Fruit fly (Drosophila melanogaster): ENCODE data around the gene CG11686.

CG11686 gene

dm6 chr3R:13264061-13264661, 4.0 kb downstream of the CG11686 start, which contains the start of gene Ravus (continued):
- TF ChIP-seq Six4 (GFP tag; optimal IDR thresholded peaks at IDR 0.05) = no peak
- TF ChIP-seq zfh2 (GFP tag; optimal IDR thresholded peaks at IDR 0.05) = peak; percentile 46
- peak; percentile 89 for TF ChIP-seq row (GFP tag; IDR thresholded peaks at IDR 0.05)
- no peak for TF ChIP-seq CG12391 (tag; optimal IDR thresholded peaks at IDR 0.05)
- no peak for TF ChIP-seq kni (GFP tag; optimal IDR thresholded peaks at IDR 0.05)
- no peak for TF ChIP-seq ATbp (GFP tag; optimal IDR thresholded peaks at IDR 0.05)
- TF ChIP-seq CG10431 (GFP tag; optimal IDR thresholded peaks at IDR 0.05) = no peak
- no peak for TF ChIP-seq CG31388 (GFP tag; optimal IDR thresholded peaks at IDR 0.05)
- peak; percentile 44 for TF ChIP-seq bab2 (GFP tag; optimal IDR thresholded peaks at IDR 0.05)
- peak; percentile 64 for TF ChIP-seq Hsf (GFP tag; optimal IDR thresholded peaks at IDR 0.05)
- TF ChIP-seq Blimp-1 (GFP tag; optimal IDR thresholded peaks at IDR 0.05) = no peak
- no peak for TF ChIP-seq CG42726 (GFP tag; IDR thresholded peaks at IDR 0.05; ENCODE audit: partially characterized antibody)
- no peak for TF ChIP-seq CG5180 (GFP tag; optimal IDR thresholded peaks at IDR 0.05)
- TF ChIP-seq CG2199 (GFP tag; IDR thresholded peaks at IDR 0.05) = no peak
- TF ChIP-seq CG6689 (GFP tag; IDR thresholded peaks at IDR 0.05) = no peak; the same call in 1 of the 2 replicates
- no peak for TF ChIP-seq tgo (GFP tag; IDR thresholded peaks at IDR 0.05)
- TF ChIP-seq Ravus (GFP tag; IDR thresholded peaks at IDR 0.05) = peak; percentile 22; the same call in 1 of the 2 replicates
- TF ChIP-seq cato (GFP tag; optimal IDR thresholded peaks at IDR 0.05; ENCODE audit: borderline replicate concordance) = peak; percentile 9
- TF ChIP-seq sr (GFP tag; IDR thresholded peaks at IDR 0.05) = no peak
- TF ChIP-seq CG6175 (GFP tag; IDR thresholded peaks at IDR 0.05) = no peak
- no peak for TF ChIP-seq Vsx1 (GFP tag; optimal IDR thresholded peaks at IDR 0.05)
- TF ChIP-seq CG14050 (GFP tag; IDR thresholded peaks at IDR 0.05) = 0 out of 3 replicates have a peak, but pooled peaks have one; percentile 12
- TF ChIP-seq sens (GFP tag) = peak; percentile 89
- TF ChIP-seq twi (tag; optimal IDR thresholded peaks at IDR 0.05) = peak; percentile 53
- peak; percentile 51 for TF ChIP-seq bcd (GFP tag; optimal IDR thresholded peaks at IDR 0.05)
- no peak for TF ChIP-seq CG8089 (GFP tag; optimal IDR thresholded peaks at IDR 0.05)
- peak; percentile 48 for TF ChIP-seq Fer1 (GFP tag; optimal IDR thresholded peaks at IDR 0.05)
- TF ChIP-seq pb (GFP tag; optimal IDR thresholded peaks at IDR 0.05) = no peak
- TF ChIP-seq CG1792 (GFP tag; optimal IDR thresholded peaks at IDR 0.05) = peak; percentile 19
- TF ChIP-seq ranshi (GFP tag; IDR thresholded peaks at IDR 0.05) = peak; percentile 26; the same call in 1 of the 2 replicates
- peak; percentile 70 for TF ChIP-seq lilli (GFP tag; optimal IDR thresholded peaks at IDR 0.05)
- TF ChIP-seq CG12104 (GFP tag; optimal IDR thresholded peaks at IDR 0.05) = no peak
- TF ChIP-seq Meics (GFP tag; optimal IDR thresholded peaks at IDR 0.05) = no peak
- TF ChIP-seq CG1832 (GFP tag; optimal IDR thresholded peaks at IDR 0.05) = no peak
- TF ChIP-seq CG9797 (GFP tag; optimal IDR thresholded peaks at IDR 0.05) = peak; percentile 92
- TF ChIP-seq CG10209 (GFP tag; optimal IDR thresholded peaks at IDR 0.05) = peak; percentile 55
- TF ChIP-seq CG14667 (GFP tag; IDR thresholded peaks at IDR 0.05) = peak; percentile 41; the same call in 1 of the 2 replicates
- no peak for TF ChIP-seq sd (tag; optimal IDR thresholded peaks at IDR 0.05)
- no peak for TF ChIP-seq CG15073 (GFP tag; optimal IDR thresholded peaks at IDR 0.05)
- TF ChIP-seq Lhr (GFP tag; optimal IDR thresholded peaks at IDR 0.05) = peak; percentile 73
- TF ChIP-seq zen (tag; optimal IDR thresholded peaks at IDR 0.05) = peak; percentile 48
- TF ChIP-seq CG1233 (GFP tag; optimal IDR thresholded peaks at IDR 0.05) = no peak
- peak; percentile 9 for TF ChIP-seq Mes4 (GFP tag; optimal IDR thresholded peaks at IDR 0.05)
- TF ChIP-seq luna (GFP tag; optimal IDR thresholded peaks at IDR 0.05) = no peak
- TF ChIP-seq CG1647 (GFP tag; optimal IDR thresholded peaks at IDR 0.05) = peak; percentile 34
- no peak for TF ChIP-seq CG7271 (tag; optimal IDR thresholded peaks at IDR 0.05)
- 0 out of 3 replicates have a peak, but pooled peaks have one; percentile 29 for TF ChIP-seq Aef1 (GFP tag; IDR thresholded peaks at IDR 0.05)
- peak; percentile 40 for TF ChIP-seq Ssrp (tag; optimal IDR thresholded peaks at IDR 0.05)
- peak; percentile 34 for TF ChIP-seq gro (GFP tag; optimal IDR thresholded peaks at IDR 0.05)
- TF ChIP-seq CG6683 (GFP tag; optimal IDR thresholded peaks at IDR 0.05) = no peak

Measured in whole organism, embryonic.